Worm (Caenorhabditis elegans): Measurements from ENCODE around the gene F48A11.4.
A peak's percentile ranks its signal among the peaks of the same experiment; 100 is the strongest.

The F48A11.4 gene

ce11 chrII:221212-221611 lies 4.8 kb upstream of the F48A11.4 start (continued):
- TF ChIP-seq unc-130 (tag; optimal IDR thresholded peaks at IDR 0.05) = no peak

DNA sequence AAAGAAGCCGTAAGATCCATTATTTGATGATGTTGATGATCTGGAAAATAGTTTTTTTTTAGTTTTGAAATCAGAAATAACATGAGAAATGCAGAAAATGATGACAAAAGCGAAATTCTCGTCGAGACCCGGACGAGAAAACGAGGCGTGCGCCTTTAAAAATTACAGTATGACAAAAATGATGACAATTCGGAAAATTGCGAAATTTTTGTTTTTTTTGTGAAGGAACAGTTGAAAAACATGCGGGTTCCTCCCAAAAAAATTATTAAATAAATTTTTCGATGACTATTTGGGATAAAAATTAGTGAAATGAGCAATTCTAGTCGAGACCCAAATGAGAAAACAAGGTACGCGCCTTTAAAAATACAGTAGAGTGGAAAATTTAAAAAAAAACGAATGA lies 4.2 kb upstream of the F48A11.4 start, which contains the start of gene ubxn-3:
TSS of gene ubxn-3 (minus strand) at position 66 of the 400 bp plus-strand sequence.
- TF ChIP-seq swsn-7 (tag; optimal IDR thresholded peaks at IDR 0.05) = no peak
- peak; percentile 87 for TF ChIP-seq skn-1 (tag; optimal IDR thresholded peaks at IDR 0.05)

DNA sequence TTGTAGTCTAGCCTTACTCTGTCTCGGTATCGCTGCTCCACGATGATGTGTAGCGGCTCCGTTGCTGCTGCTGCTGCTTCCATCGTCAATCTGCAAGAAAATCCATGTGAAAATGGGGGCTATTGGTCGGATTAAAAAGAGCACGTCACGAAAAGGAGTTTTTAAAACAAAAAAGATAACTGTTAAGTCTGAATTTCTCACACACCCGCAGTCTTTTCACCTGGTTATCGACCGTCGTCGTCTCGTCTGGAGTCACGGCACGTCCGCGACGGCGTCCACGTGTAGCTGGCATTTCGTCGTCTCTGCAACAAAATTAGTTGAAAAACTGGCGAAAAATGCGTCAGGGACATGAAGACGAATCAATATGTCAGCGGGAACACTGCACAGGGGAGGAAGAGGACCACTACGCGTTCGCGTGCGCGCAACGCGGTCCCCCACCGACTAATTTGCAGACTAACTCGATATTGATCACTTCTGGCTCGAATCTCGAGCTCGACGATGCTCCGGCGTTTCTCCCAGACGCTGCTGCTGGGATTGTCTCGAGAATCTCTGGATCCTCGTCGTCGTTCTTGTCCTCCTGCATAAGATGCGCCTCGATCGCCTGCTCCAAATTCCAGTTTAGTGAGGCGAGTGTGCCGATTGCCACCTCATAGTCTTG lies 3.6 kb upstream of the F48A11.4 start:
- no peak for TF ChIP-seq efl-1 (optimal IDR thresholded peaks at IDR 0.05)
- TF ChIP-seq efl-1 (GFP tag; optimal IDR thresholded peaks at IDR 0.05 in 1 of 2) = peak in 1 of 2 experiments; percentile 56
- TF ChIP-seq C34B4.2 (tag; optimal IDR thresholded peaks at IDR 0.05) = no peak

DNA sequence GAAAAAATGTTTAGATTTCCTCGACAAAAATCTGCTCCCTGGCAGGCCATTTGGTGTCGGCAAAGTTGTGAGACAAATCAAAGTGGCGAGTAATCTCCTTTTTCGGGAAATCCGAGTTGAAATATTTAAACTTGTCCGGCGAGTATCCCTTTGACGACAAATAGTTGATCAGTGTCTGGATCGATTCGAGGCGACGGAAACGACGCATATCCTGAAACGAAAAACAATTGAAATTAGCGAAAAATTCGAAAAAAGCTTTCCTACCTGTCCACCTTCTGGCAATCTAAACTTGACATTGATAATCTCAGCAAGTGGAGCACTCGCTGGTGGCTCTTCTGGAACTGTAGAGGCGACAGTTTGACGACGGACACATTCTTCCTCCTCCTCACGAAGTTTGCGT lies 887 bp upstream of the F48A11.4 start:
- TF ChIP-seq C34B4.2 (tag; optimal IDR thresholded peaks at IDR 0.05) = no peak
- TF ChIP-seq nhr-85 (tag) = peak; percentile 25

- no peak for TF ChIP-seq grh-1 (GFP tag; IDR thresholded peaks at IDR 0.05)
Observed at ce11 chrII:208097-208496, 8.3 kb downstream of the F48A11.4 start.

DNA sequence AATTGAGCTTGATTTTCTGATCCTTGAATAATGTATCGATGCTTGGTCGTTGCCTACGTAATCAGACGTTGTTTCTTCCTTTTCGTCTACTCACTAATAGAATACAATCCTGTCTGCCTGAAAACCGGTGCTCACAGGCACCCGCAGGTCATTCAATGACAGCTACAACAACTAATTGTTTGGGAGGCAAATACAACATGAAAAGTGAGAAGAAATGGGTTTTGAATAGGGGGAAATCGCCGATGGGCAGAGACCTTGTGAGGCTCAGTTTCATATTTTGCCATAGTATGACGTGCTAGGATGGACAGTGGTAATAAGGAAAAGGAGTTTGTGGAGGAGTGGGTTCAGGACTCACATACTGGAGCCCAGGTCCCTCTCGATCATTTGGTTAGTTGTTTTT lies 19.7 kb downstream of the F48A11.4 start, which contains the start of gene chs-2:
TSS of gene chs-2 (plus strand) at position 301 of the 400 bp plus-strand sequence.
- no peak for TF ChIP-seq nhr-28 (tag; optimal IDR thresholded peaks at IDR 0.05)
- TF ChIP-seq efl-1 (optimal IDR thresholded peaks at IDR 0.05) = no peak
- peak in 1 of 2 experiments; percentile 52 for TF ChIP-seq efl-1 (GFP tag; optimal IDR thresholded peaks at IDR 0.05 in 1 of 2)

DNA sequence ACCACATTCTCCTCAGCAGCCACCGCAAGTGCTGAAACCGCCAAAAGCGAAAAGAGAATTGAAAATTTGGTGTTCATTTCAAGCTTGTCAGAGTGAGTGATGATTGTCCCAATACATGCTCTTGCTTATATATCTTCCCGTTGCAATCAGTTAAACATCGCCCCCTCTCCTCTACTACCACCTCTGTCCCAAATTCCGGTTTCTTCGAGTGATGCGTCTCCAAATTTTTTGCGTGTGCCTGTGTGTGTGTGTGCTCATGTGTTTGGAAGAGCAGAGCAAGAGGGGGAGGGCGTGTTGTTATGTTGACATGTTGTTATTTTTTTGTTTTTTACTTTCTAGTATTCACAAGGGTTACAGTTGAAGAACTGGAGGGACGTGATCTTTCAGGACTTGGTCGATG lies 22.0 kb downstream of the F48A11.4 start, which contains the start of gene abu-11:
TSS of gene abu-11 (minus strand) at position 101 of the 400 bp plus-strand sequence.
- no peak for TF ChIP-seq pqm-1 (tag; optimal IDR thresholded peaks at IDR 0.05)
- TF ChIP-seq unc-98 (GFP tag; IDR thresholded peaks at IDR 0.05) = no peak

ce11 chrII:192584-192983 lies 23.8 kb downstream of the F48A11.4 start:
- TF ChIP-seq mab-9 (GFP tag; IDR thresholded peaks at IDR 0.05) (no peak), unc-130 (tag; optimal IDR thresholded peaks at IDR 0.05) (no peak), lin-15B (tag; optimal IDR thresholded peaks at IDR 0.05) (no peak), lin-39 (tag; optimal IDR thresholded peaks at IDR 0.05) (no peak), fkh-10 (GFP tag; optimal IDR thresholded peaks at IDR 0.05) (no peak), alr-1 (tag; optimal IDR thresholded peaks at IDR 0.05; ENCODE audit: borderline replicate concordance) (no peak), snpc-4 (tag; optimal IDR thresholded peaks at IDR 0.05) (no peak), zip-4 (GFP tag; optimal IDR thresholded peaks at IDR 0.05) (no peak), C16A3.4 (tag; optimal IDR thresholded peaks at IDR 0.05) (no peak), ceh-8 (GFP tag; optimal IDR thresholded peaks at IDR 0.05) (no peak), fkh-4 (tag; optimal IDR thresholded peaks at IDR 0.05; ENCODE audit: borderline replicate concordance) (no peak)

- TF ChIP-seq efl-1 (optimal IDR thresholded peaks at IDR 0.05) = no peak
- peak in 1 of 2 experiments; percentile 6 for TF ChIP-seq efl-1 (GFP tag; optimal IDR thresholded peaks at IDR 0.05 in 1 of 2)
- no peak for TF ChIP-seq egl-13 (tag; optimal IDR thresholded peaks at IDR 0.05)
- TF ChIP-seq isw-1 (GFP tag; IDR thresholded peaks at IDR 0.05) = no peak
- TF ChIP-seq fkh-10 (GFP tag; optimal IDR thresholded peaks at IDR 0.05) = no peak
- TF ChIP-seq pag-3 (tag; optimal IDR thresholded peaks at IDR 0.05; ENCODE audit: borderline replicate concordance, insufficient read depth) = no peak
Observed at ce11 chrII:188967-189366, 27.5 kb downstream of the F48A11.4 start, which contains the start of gene T01D1.5. Gene T01D1.5 (minus strand): TSS chrII:189067.
